Worm (Caenorhabditis elegans): ENCODE data around the gene srbc-43.

ce11 chrV:12818486-12818885, 28.2 kb upstream of the srbc-43 start:
- TF ChIP-seq mdl-1 (tag; optimal IDR thresholded peaks at IDR 0.05) (no peak), unc-62 (GFP tag; optimal IDR thresholded peaks at IDR 0.05) (no peak), egl-27 (tag; optimal IDR thresholded peaks at IDR 0.05) (no peak), nhr-11 (tag; optimal IDR thresholded peaks at IDR 0.05) (no peak), lsy-2 (tag; optimal IDR thresholded peaks at IDR 0.05) (no peak), elt-3 (tag; optimal IDR thresholded peaks at IDR 0.05) (no peak), nhr-237 (tag; optimal IDR thresholded peaks at IDR 0.05) (no peak), unc-55 (GFP tag; optimal IDR thresholded peaks at IDR 0.05) (no peak), ceh-82 (tag; optimal IDR thresholded peaks at IDR 0.05) (no peak), skn-1 (tag; optimal IDR thresholded peaks at IDR 0.05) (no peak), snpc-4 (tag; optimal IDR thresholded peaks at IDR 0.05) (no peak), lin-39 (tag; optimal IDR thresholded peaks at IDR 0.05) (no peak), nhr-23 (tag; optimal IDR thresholded peaks at IDR 0.05) (no peak), fos-1 (tag; optimal IDR thresholded peaks at IDR 0.05) (no peak)
